Fruit fly (Drosophila melanogaster): ENCODE results near the gene slp2.

slp2 gene

DNA sequence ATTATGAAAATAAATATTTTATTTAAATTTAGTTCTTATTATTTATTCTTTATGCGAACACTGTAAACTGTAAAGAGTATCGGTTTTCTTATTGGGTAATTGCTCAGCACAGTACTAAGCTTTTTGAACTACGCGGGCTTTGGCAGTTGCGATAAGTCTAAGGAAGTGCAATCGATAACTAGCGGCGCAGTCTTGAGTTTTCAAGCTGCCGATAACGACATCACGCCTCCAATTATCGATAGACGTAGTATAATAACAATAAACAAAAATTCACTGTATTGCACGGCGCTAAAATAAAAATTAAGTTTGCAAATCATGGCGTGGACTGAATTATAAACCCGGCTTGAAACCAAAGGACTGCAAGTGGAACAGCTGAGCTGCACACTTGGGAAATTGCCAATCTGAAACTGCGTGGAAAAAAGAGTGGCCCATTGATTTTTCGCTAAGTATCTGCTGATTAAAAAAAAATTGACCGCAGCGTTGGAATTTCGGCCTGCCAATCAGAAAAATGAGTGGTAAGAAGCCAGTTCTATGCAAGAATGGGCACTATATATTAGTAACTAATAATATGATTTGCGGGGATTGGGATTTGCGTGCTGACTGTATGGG is 30.9 kb downstream of the slp2 start, which contains the start of gene Cep97 (continued):
- TF ChIP-seq CG9215 (GFP tag; IDR thresholded peaks at IDR 0.05) (no peak), CG9797 (GFP tag; optimal IDR thresholded peaks at IDR 0.05) (peak; percentile 1), CG10321 (GFP tag; IDR thresholded peaks at IDR 0.05) (no peak), HHEX (GFP tag; optimal IDR thresholded peaks at IDR 0.05) (no peak), CG9727 (GFP tag; optimal IDR thresholded peaks at IDR 0.05) (no peak), CG14014 (GFP tag; IDR thresholded peaks at IDR 0.05) (no peak), Xrp1 (GFP tag; IDR thresholded peaks at IDR 0.05) (no peak), dm (GFP tag; optimal IDR thresholded peaks at IDR 0.05) (no peak), CG12219 (GFP tag; optimal IDR thresholded peaks at IDR 0.05) (no peak), CG17612 (GFP tag; IDR thresholded peaks at IDR 0.05) (no peak), HLHmδ (GFP tag; optimal IDR thresholded peaks at IDR 0.05) (no peak), CG15073 (GFP tag; optimal IDR thresholded peaks at IDR 0.05) (no peak), inv (GFP tag; IDR thresholded peaks at IDR 0.05; ENCODE audit: partially characterized antibody) (peak; percentile 65), CG31441 (GFP tag; IDR thresholded peaks at IDR 0.05) (no peak), onecut (GFP tag; IDR thresholded peaks at IDR 0.05) (peak; percentile 80), CG6813 (GFP tag; optimal IDR thresholded peaks at IDR 0.05) (no peak), Antp (GFP tag; optimal IDR thresholded peaks at IDR 0.05) (no peak), CG2712 (tag; optimal IDR thresholded peaks at IDR 0.05) (peak; percentile 23), sug (tag; optimal IDR thresholded peaks at IDR 0.05) (no peak), HLH3B (GFP tag; IDR thresholded peaks at IDR 0.05) (no peak), run (tag; optimal IDR thresholded peaks at IDR 0.05) (no peak), CG13624 (GFP tag; optimal IDR thresholded peaks at IDR 0.05) (no peak), Taf1 (GFP tag; IDR thresholded peaks at IDR 0.05) (no peak), Hr78 (GFP tag; optimal IDR thresholded peaks at IDR 0.05) (no peak), insv (GFP tag; optimal IDR thresholded peaks at IDR 0.05) (no peak), kni (GFP tag; optimal IDR thresholded peaks at IDR 0.05) (no peak), Bgb (GFP tag; IDR thresholded peaks at IDR 0.05; ENCODE audit: partially characterized antibody) (peak; percentile 92), Nf-YB (GFP tag; optimal IDR thresholded peaks at IDR 0.05) (no peak), repo (GFP tag; optimal IDR thresholded peaks at IDR 0.05) (no peak), zen2 (GFP tag; IDR thresholded peaks at IDR 0.05; ENCODE audit: partially characterized antibody) (peak; percentile 91), CG11456 (GFP tag; IDR thresholded peaks at IDR 0.05) (no peak), unpg (GFP tag; optimal IDR thresholded peaks at IDR 0.05) (no peak), CG10431 (GFP tag; optimal IDR thresholded peaks at IDR 0.05) (no peak), CG13894 (tag; optimal IDR thresholded peaks at IDR 0.05) (no peak), ind (GFP tag; optimal IDR thresholded peaks at IDR 0.05) (no peak), CG8359 (GFP tag; optimal IDR thresholded peaks at IDR 0.05; ENCODE audit: borderline replicate concordance) (no peak), chn (GFP tag; optimal IDR thresholded peaks at IDR 0.05) (no peak), CG30431 (GFP tag; optimal IDR thresholded peaks at IDR 0.05) (no peak), wek (GFP tag; optimal IDR thresholded peaks at IDR 0.05) (no peak), Bdp1 (GFP tag; optimal IDR thresholded peaks at IDR 0.05) (no peak), CG11696 (GFP tag; IDR thresholded peaks at IDR 0.05) (no peak), CG34422 (GFP tag; IDR thresholded peaks at IDR 0.05) (0 out of 3 replicates have a peak, but pooled peaks have one; percentile 42), CG17385 (GFP tag; optimal IDR thresholded peaks at IDR 0.05) (no peak), p53 (GFP tag; optimal IDR thresholded peaks at IDR 0.05) (no peak), grn (GFP tag; optimal IDR thresholded peaks at IDR 0.05) (no peak), bcd (GFP tag; optimal IDR thresholded peaks at IDR 0.05) (no peak), CG4854 (GFP tag; optimal IDR thresholded peaks at IDR 0.05) (no peak), CG12236 (GFP tag; optimal IDR thresholded peaks at IDR 0.05) (no peak), CG3995 (GFP tag; optimal IDR thresholded peaks at IDR 0.05) (peak; percentile 90), CG11723 (GFP tag; optimal IDR thresholded peaks at IDR 0.05) (no peak), fd96Cb (tag; optimal IDR thresholded peaks at IDR 0.05) (no peak)
